Worm (Caenorhabditis elegans) whole organism, young adult: ENCODE data around the gene cdc-25.3.
A peak's percentile ranks its signal among the peaks of the same experiment; 100 is the strongest.

Experiments used
- C06A6.2 ChIP-seq: fragments of 200-800 bp; sonication (Bioruptor generic); conservative IDR thresholded peaks from 2 replicates; pipeline ENCODE4 v1.3.6; 2022; ENCODE audit warnings: missing genetic modification characterization, missing compliant biosample characterization
- C17E4.6 ChIP-seq: fragments of 200-800 bp; sonication (Bioruptor generic); IDR thresholded peaks from 2 replicates; pipeline ENCODE4 v1.3.6; 2022; ENCODE audit warnings: missing genetic modification reagents, missing genetic modification characterization, missing compliant biosample characterization
- F39B2.1 ChIP-seq: fragments of 200-800 bp; sonication (Bioruptor generic); IDR thresholded peaks from 2 replicates; pipeline ENCODE4 v1.3.6; 2022; ENCODE audit warnings: missing genetic modification reagents, missing genetic modification characterization, missing compliant biosample characterization
- F52B5.7 ChIP-seq: sonication (generic microtip); optimal IDR thresholded peaks from 2 replicates; lab custom pipeline; 2016; ENCODE audit warnings: mild to moderate bottlenecking, missing genetic modification characterization, missing compliant biosample characterization
- K12H6.12 ChIP-seq: fragments of 200-800 bp; sonication (Bioruptor generic); optimal IDR thresholded peaks from 2 replicates; lab custom pipeline; 2018; ENCODE audit warnings: mild to moderate bottlenecking, missing genetic modification characterization, missing compliant biosample characterization
- Y67H2A.10 ChIP-seq: fragments of 200-800 bp; sonication (Bioruptor generic); conservative IDR thresholded peaks from 2 replicates; pipeline ENCODE4 v1.3.6; 2022; ENCODE audit warnings: missing genetic modification reagents, missing genetic modification characterization, missing compliant biosample characterization
- Y79H2A.3 ChIP-seq: fragments of 200-800 bp; sonication (Bioruptor generic); conservative IDR thresholded peaks from 2 replicates; pipeline ENCODE4 v1.3.6; 2022; ENCODE audit warnings: missing genetic modification reagents, missing genetic modification characterization, missing compliant biosample characterization
- akir-1 ChIP-seq: fragments of 200-800 bp; sonication (Bioruptor generic); optimal IDR thresholded peaks from 2 replicates; lab custom pipeline; 2018; ENCODE audit warnings: mild to moderate bottlenecking, missing genetic modification characterization, moderate library complexity, missing compliant biosample characterization
- ama-1 ChIP-seq, 3 experiments: fragments of 150-350 bp in 1 of 3; sonication (generic microtip) in 2 of 3; optimal IDR thresholded peaks; 2 replicates each; lab custom pipeline; 2014 to 2018; ENCODE audit warnings: missing biosample characterization in 2 of 3, missing genetic modification characterization in 2 of 3, missing genetic modification reagents in 2 of 3
- bed-1 ChIP-seq: fragments of 200-800 bp; sonication (Bioruptor generic); IDR thresholded peaks from 2 replicates; pipeline ENCODE4 v1.3.6; 2022; ENCODE audit warnings: missing genetic modification reagents, missing genetic modification characterization, missing compliant biosample characterization
- ccch-3 ChIP-seq: fragments of 200-800 bp; sonication (Bioruptor generic); optimal IDR thresholded peaks from 2 replicates; lab custom pipeline; 2018; ENCODE audit warnings: mild to moderate bottlenecking, missing genetic modification characterization, missing compliant biosample characterization
- ceh-91 ChIP-seq: fragments of 200-800 bp; sonication (Bioruptor generic); IDR thresholded peaks from 2 replicates; pipeline ENCODE4 v1.3.6; 2022; ENCODE audit warnings: missing genetic modification reagents, missing genetic modification characterization, missing compliant biosample characterization
- chd-7 ChIP-seq: sonication (generic microtip); optimal IDR thresholded peaks from 2 replicates; lab custom pipeline; 2016; ENCODE audit warnings: mild to moderate bottlenecking, missing genetic modification characterization, moderate library complexity, missing compliant biosample characterization
- die-1 ChIP-seq: sonication (generic microtip); optimal IDR thresholded peaks from 2 replicates; lab custom pipeline; 2016; ENCODE audit warnings: missing genotype, mild to moderate bottlenecking, missing genetic modification characterization, missing compliant biosample characterization
- efl-1 ChIP-seq: fragments of 150-350 bp; optimal IDR thresholded peaks from 2 replicates; lab custom pipeline; 2014; ENCODE audit warnings: missing biosample characterization, missing genetic modification reagents, missing genetic modification characterization
- egrh-3 ChIP-seq: fragments of 200-800 bp; sonication (Bioruptor generic); IDR thresholded peaks from 2 replicates; pipeline ENCODE4 v1.3.6; 2022; ENCODE audit warnings: missing genetic modification reagents, missing genetic modification characterization, missing compliant biosample characterization
- ets-4 ChIP-seq: fragments of 200-800 bp; sonication (Bioruptor generic); optimal IDR thresholded peaks from 2 replicates; lab custom pipeline; 2018; ENCODE audit warnings: mild to moderate bottlenecking, missing genetic modification characterization, missing compliant biosample characterization
- fkh-3 ChIP-seq: sonication (generic microtip); optimal IDR thresholded peaks from 2 replicates; lab custom pipeline; 2016; ENCODE audit warnings: mild to moderate bottlenecking, missing genetic modification characterization, missing compliant biosample characterization
- gei-17 ChIP-seq: fragments of 200-800 bp; sonication (Bioruptor generic); optimal IDR thresholded peaks from 2 replicates; lab custom pipeline; 2018; ENCODE audit warnings: mild to moderate bottlenecking, missing genetic modification characterization, missing compliant biosample characterization
- hmg-1.2 ChIP-seq: fragments of 200-800 bp; sonication (Bioruptor generic); IDR thresholded peaks from 2 replicates; pipeline ENCODE4 v1.3.6; 2022; ENCODE audit warnings: missing genetic modification reagents, missing genetic modification characterization, missing compliant biosample characterization
- lag-1 ChIP-seq: fragments of 200-800 bp; sonication (Bioruptor generic); IDR thresholded peaks from 2 replicates; pipeline ENCODE4 v1.3.6; 2022; ENCODE audit warnings: missing genetic modification reagents, missing genetic modification characterization, missing compliant biosample characterization
- lin-26 ChIP-seq: fragments of 200-800 bp; sonication (Bioruptor generic); IDR thresholded peaks from 2 replicates; pipeline ENCODE4 v1.3.6; 2022; ENCODE audit warnings: missing genetic modification reagents, missing genetic modification characterization, missing compliant biosample characterization
- lin-35 ChIP-seq, 3 experiments: fragments of 150-350 bp in 2 of 3; sonication (generic microtip) in 1 of 3; optimal IDR thresholded peaks; 2 replicates each; lab custom pipeline; 2014 to 2018; ENCODE audit warnings: missing biosample characterization in 3 of 3, missing genetic modification characterization in 3 of 3, missing genetic modification reagents in 3 of 3
- lsl-1 ChIP-seq: fragments of 200-800 bp; sonication (Bioruptor generic); optimal IDR thresholded peaks from 2 replicates; lab custom pipeline; 2018; ENCODE audit warnings: mild to moderate bottlenecking, missing genetic modification characterization, moderate library complexity, missing compliant biosample characterization
- madf-10 ChIP-seq: sonication (generic microtip); optimal IDR thresholded peaks from 2 replicates; lab custom pipeline; 2016; ENCODE audit warnings: mild to moderate bottlenecking, missing genetic modification characterization, missing compliant biosample characterization
- mcd-1 ChIP-seq: fragments of 200-800 bp; sonication (Bioruptor generic); IDR thresholded peaks from 2 replicates; pipeline ENCODE4 v1.3.6; 2022; ENCODE audit warnings: missing genetic modification reagents, missing genetic modification characterization, missing compliant biosample characterization
- mes-4 ChIP-seq: sonication (generic microtip); optimal IDR thresholded peaks from 2 replicates; lab custom pipeline; 2016; ENCODE audit warnings: missing genotype, missing genetic modification characterization, missing compliant biosample characterization
- mxl-1 ChIP-seq: sonication (generic microtip); optimal IDR thresholded peaks from 2 replicates; lab custom pipeline; 2016; ENCODE audit warnings: missing genetic modification characterization, missing compliant biosample characterization
- nfyb-1 ChIP-seq: fragments of 200-800 bp; sonication (Bioruptor generic); IDR thresholded peaks from 2 replicates; pipeline ENCODE4 v1.3.6; 2022; ENCODE audit warnings: missing genetic modification reagents, missing genetic modification characterization, missing compliant biosample characterization
- nhr-80 ChIP-seq: sonication (generic microtip); optimal IDR thresholded peaks from 2 replicates; lab custom pipeline; 2016; ENCODE audit warnings: missing genetic modification characterization, missing compliant biosample characterization
- pbrm-1 ChIP-seq: fragments of 200-800 bp; sonication (Bioruptor generic); IDR thresholded peaks from 2 replicates; pipeline ENCODE4 v1.3.6; 2022; ENCODE audit warnings: missing genetic modification reagents, missing genetic modification characterization, missing compliant biosample characterization
- sea-2 ChIP-seq: fragments of 200-800 bp; sonication (Bioruptor generic); IDR thresholded peaks from 2 replicates; pipeline ENCODE4 v1.3.6; 2022; ENCODE audit warnings: missing genetic modification characterization, missing compliant biosample characterization
- snpc-1.1 ChIP-seq: sonication (generic microtip); optimal IDR thresholded peaks from 2 replicates; lab custom pipeline; 2017; ENCODE audit warnings: missing genetic modification characterization, mild to moderate bottlenecking, missing compliant biosample characterization, antibody characterized with exemption, moderate library complexity, missing genotype, missing genetic modification reagents; ENCODE audit not compliant: insufficient read depth
- snpc-4 ChIP-seq, 5 experiments: fragments of 150-350 bp in 1 of 5; sonication (generic microtip) in 4 of 5; optimal IDR thresholded peaks; 2 replicates each; lab custom pipeline; 2014 to 2018; ENCODE audit warnings: missing genetic modification characterization in 5 of 5, missing biosample characterization in 3 of 5, antibody characterized with exemption in 2 of 5, mild to moderate bottlenecking in 2 of 5, missing compliant biosample characterization in 2 of 5, missing genotype in 2 of 5, moderate library complexity in 2 of 5, missing genetic modification reagents in 1 of 5
- sptf-2 ChIP-seq: fragments of 200-800 bp; sonication (Bioruptor generic); optimal IDR thresholded peaks from 2 replicates; lab custom pipeline; 2018; ENCODE audit warnings: mild to moderate bottlenecking, missing genetic modification characterization, missing compliant biosample characterization
- tlf-1 ChIP-seq: fragments of 200-800 bp; sonication (Bioruptor generic); optimal IDR thresholded peaks from 2 replicates; lab custom pipeline; 2018; ENCODE audit warnings: mild to moderate bottlenecking, missing genetic modification characterization, missing compliant biosample characterization
- zim-3 ChIP-seq: sonication (generic microtip); optimal IDR thresholded peaks from 2 replicates; lab custom pipeline; 2017; ENCODE audit warnings: mild to moderate bottlenecking, missing genetic modification characterization, moderate library complexity, missing compliant biosample characterization
- ztf-18 ChIP-seq: sonication (generic microtip); optimal IDR thresholded peaks from 2 replicates; lab custom pipeline; 2016; ENCODE audit warnings: missing genotype, mild to moderate bottlenecking, missing genetic modification characterization, missing compliant biosample characterization
- ztf-22 ChIP-seq: fragments of 200-800 bp; sonication (Bioruptor generic); optimal IDR thresholded peaks from 2 replicates; lab custom pipeline; 2018; ENCODE audit warnings: mild to moderate bottlenecking, missing genetic modification characterization, moderate library complexity, missing compliant biosample characterization
- ztf-26 ChIP-seq: sonication (generic microtip); optimal IDR thresholded peaks from 2 replicates; lab custom pipeline; 2017; ENCODE audit warnings: missing genetic modification characterization, missing compliant biosample characterization

Gene cdc-25.3

ce11 chrIII:8923240-8923734 lies 5.6 kb upstream of the cdc-25.3 start, which contains the start of gene glb-1:
glb-1 (minus strand) TSS chrIII:8923290.
- TF ChIP-seq ets-4 (GFP tag; lab: Kevin White, UChicago) = no peak
- TF ChIP-seq C17E4.6 (GFP tag; lab: Robert Waterston, UW) = no peak
- TF ChIP-seq ztf-18 (tag; lab: Kevin White, UChicago) = no peak
- TF ChIP-seq die-1 (tag; lab: Kevin White, UChicago) = no peak
- no peak for TF ChIP-seq chd-7 (tag; lab: Kevin White, UChicago)
- TF ChIP-seq lsl-1 (GFP tag; lab: Kevin White, UChicago) = no peak
- peak; percentile 65 for TF ChIP-seq hmg-1.2
- no peak for TF ChIP-seq F39B2.1 (GFP tag; lab: Robert Waterston, UW)
- no peak for TF ChIP-seq ztf-26
- TF ChIP-seq efl-1 (GFP tag; lab: Kevin White, UChicago) = peak; percentile 73

ce11 chrIII:8922061-8922460 lies 4.3 kb upstream of the cdc-25.3 start:
- TF ChIP-seq lag-1 (GFP tag; lab: Robert Waterston, UW) = no peak
- peak; percentile 63 for TF ChIP-seq ama-1 (optimal IDR thresholded peaks at IDR 0.05; lab: Kevin White, UChicago)
- TF ChIP-seq ama-1 (GFP tag; optimal IDR thresholded peaks at IDR 0.05; lab: Kevin White, UChicago) = no peak

- TF ChIP-seq sea-2 (GFP tag; lab: Robert Waterston, UW) (no peak), Y79H2A.3 (GFP tag; lab: Robert Waterston, UW) (no peak), bed-1 (no peak), madf-10 (no peak), chd-7 (tag; lab: Kevin White, UChicago) (no peak), lin-35 (GFP tag; optimal IDR thresholded peaks at IDR 0.05; lab: Kevin White, UChicago) (no peak), efl-1 (GFP tag; lab: Kevin White, UChicago) (no peak), lag-1 (GFP tag; lab: Robert Waterston, UW) (no peak), K12H6.12 (tag; lab: Kevin White, UChicago) (no peak), akir-1 (GFP tag; lab: Kevin White, UChicago) (no peak), gei-17 (GFP tag; lab: Kevin White, UChicago) (no peak), C17E4.6 (GFP tag; lab: Robert Waterston, UW) (no peak), egrh-3 (GFP tag; lab: Robert Waterston, UW) (no peak), mes-4 (tag; lab: Kevin White, UChicago) (no peak), F52B5.7 (tag; lab: Kevin White, UChicago) (no peak), ceh-91 (GFP tag; lab: Robert Waterston, UW) (no peak), ztf-26 (no peak)
These were observed 2.1 kb upstream of the cdc-25.3 start, which contains the start of gene ZK637.15 for ce11 chrIII:8919784-8920183. ZK637.15 (plus strand) TSS chrIII:8920084.

- TF ChIP-seq pbrm-1 = no peak
- no peak for TF ChIP-seq fkh-3 (tag; lab: Kevin White, UChicago)
- TF ChIP-seq ztf-22 = no peak
- TF ChIP-seq nfyb-1 = no peak
- TF ChIP-seq hmg-1.2 = no peak
- no peak for TF ChIP-seq mcd-1 (GFP tag; lab: Robert Waterston, UW)
- no peak for TF ChIP-seq Y67H2A.10 (GFP tag; lab: Robert Waterston, UW)
- no peak for TF ChIP-seq snpc-1.1 (tag; lab: Kevin White, UChicago)
- no peak for TF ChIP-seq ztf-18 (tag; lab: Kevin White, UChicago)
- no peak for TF ChIP-seq ccch-3 (GFP tag; lab: Kevin White, UChicago)
- TF ChIP-seq lin-26 = no peak
- TF ChIP-seq sptf-2 = no peak
- TF ChIP-seq tlf-1 (GFP tag; lab: Kevin White, UChicago) = no peak
- TF ChIP-seq zim-3 (tag; lab: Kevin White, UChicago) = no peak
- TF ChIP-seq nhr-80 (tag; lab: Kevin White, UChicago) = no peak
- no peak for TF ChIP-seq ama-1 (optimal IDR thresholded peaks at IDR 0.05; lab: Kevin White, UChicago)
- TF ChIP-seq ama-1 (GFP tag; optimal IDR thresholded peaks at IDR 0.05; lab: Kevin White, UChicago) = no peak
- no peak for TF ChIP-seq snpc-4 (GFP tag; optimal IDR thresholded peaks at IDR 0.05; lab: Kevin White, UChicago)
- no peak for TF ChIP-seq snpc-4 (tag; optimal IDR thresholded peaks at IDR 0.05; lab: Kevin White, UChicago)
- no peak for TF ChIP-seq mxl-1 (tag; lab: Kevin White, UChicago)
- TF ChIP-seq egrh-3 (GFP tag; lab: Robert Waterston, UW) = no peak
- TF ChIP-seq C06A6.2 (GFP tag; lab: Robert Waterston, UW) = no peak
These were observed 4.3 kb downstream of the cdc-25.3 start, which contains the start of gene trxr-2 for ce11 chrIII:8913469-8913868. trxr-2 (plus strand) TSS chrIII:8913769.
